Fruit fly (Drosophila melanogaster) whole organism, embryonic: ENCODE results near the gene Upf1.
A peak's percentile ranks its signal among the peaks of the same experiment; 100 is the strongest.

ENCODE experiments used
- B-H2 ChIP-seq: fragments of 200-800 bp; sonication (Bioruptor generic); optimal IDR thresholded peaks from 2 replicates; lab custom pipeline; 2018; ENCODE audit warnings: missing biosample characterization, mild to moderate bottlenecking, missing genetic modification characterization
- Bgb ChIP-seq: fragments of 200-800 bp; sonication (Bioruptor generic); IDR thresholded peaks from 2 replicates; pipeline ENCODE4 v1.3.6; 2022; ENCODE audit warnings: missing biosample characterization, missing genetic modification characterization; ENCODE audit not compliant: partially characterized antibody
- Blimp-1 ChIP-seq: fragments of 200-800 bp; sonication (Bioruptor generic); optimal IDR thresholded peaks from 3 replicates; lab custom pipeline; 2018; ENCODE audit warnings: missing biosample characterization, missing genetic modification characterization, mild to moderate bottlenecking, moderate library complexity, missing genetic modification reagents
- CG10565 ChIP-seq: fragments of 200-800 bp; sonication (Bioruptor generic); optimal IDR thresholded peaks from 3 replicates; lab custom pipeline; 2016; ENCODE audit warnings: missing biosample characterization, mild to moderate bottlenecking, missing genetic modification characterization
- CG11085 ChIP-seq: fragments of 200-800 bp; sonication (Bioruptor generic); IDR thresholded peaks from 2 replicates; pipeline ENCODE4 v1.3.6; 2022; ENCODE audit warnings: missing biosample characterization, missing genetic modification characterization
- CG12155 ChIP-seq: fragments of 200-800 bp; sonication (Bioruptor generic); optimal IDR thresholded peaks from 3 replicates; lab custom pipeline; 2016; ENCODE audit warnings: missing biosample characterization, missing genetic modification characterization
- CG12659 ChIP-seq: fragments of 200-800 bp; sonication (Bioruptor generic); optimal IDR thresholded peaks from 3 replicates; lab custom pipeline; 2017; ENCODE audit warnings: mild to moderate bottlenecking, missing biosample characterization, missing genetic modification reagents, missing genetic modification characterization
- CG15514 ChIP-seq: fragments of 200-800 bp; sonication (Bioruptor generic); optimal IDR thresholded peaks from 3 replicates; lab custom pipeline; 2017; ENCODE audit warnings: missing biosample characterization, missing genetic modification characterization, mild to moderate bottlenecking, moderate library complexity, missing genetic modification reagents
- CG17385 ChIP-seq: fragments of 200-800 bp; sonication (Bioruptor generic); optimal IDR thresholded peaks from 3 replicates; lab custom pipeline; 2018; ENCODE audit warnings: missing biosample characterization, mild to moderate bottlenecking, missing genetic modification characterization
- CG18011 ChIP-seq: fragments of 200-800 bp; sonication (Bioruptor generic); optimal IDR thresholded peaks from 2 replicates; lab custom pipeline; 2017; ENCODE audit warnings: missing biosample characterization, missing genetic modification characterization, mild to moderate bottlenecking, moderate library complexity, missing genotype
- CG1832 ChIP-seq: fragments of 200-800 bp; sonication (Bioruptor generic); optimal IDR thresholded peaks from 2 replicates; lab custom pipeline; 2017; ENCODE audit warnings: missing biosample characterization, mild to moderate bottlenecking, missing genetic modification characterization, inconsistent platforms
- CG18476 ChIP-seq: fragments of 200-800 bp; sonication (Bioruptor generic); optimal IDR thresholded peaks from 2 replicates; lab custom pipeline; 2016; ENCODE audit warnings: missing biosample characterization, mild to moderate bottlenecking, missing genetic modification characterization
- CG31224 ChIP-seq: fragments of 200-800 bp; sonication (Bioruptor generic); IDR thresholded peaks from 2 replicates; pipeline ENCODE4 v1.3.6; 2022; ENCODE audit warnings: missing biosample characterization, missing genetic modification characterization
- CG31388 ChIP-seq: fragments of 200-800 bp; sonication (Bioruptor generic); optimal IDR thresholded peaks from 2 replicates; lab custom pipeline; 2016; ENCODE audit warnings: missing biosample characterization, missing genetic modification characterization
- CG3281 ChIP-seq: fragments of 200-800 bp; sonication (Bioruptor generic); optimal IDR thresholded peaks from 3 replicates; lab custom pipeline; 2017; ENCODE audit warnings: missing biosample characterization, mild to moderate bottlenecking, missing genetic modification characterization
- CG33557 ChIP-seq: fragments of 200-800 bp; sonication (Bioruptor generic); optimal IDR thresholded peaks from 2 replicates; lab custom pipeline; 2019; ENCODE audit warnings: missing biosample characterization, mild to moderate bottlenecking, missing genetic modification characterization, moderate library complexity
- CG3847 ChIP-seq: fragments of 200-800 bp; sonication (Bioruptor generic); IDR thresholded peaks from 2 replicates; pipeline ENCODE4 v1.3.6; 2022; ENCODE audit warnings: missing biosample characterization, missing genetic modification characterization
- CG4328 ChIP-seq: fragments of 200-800 bp; sonication (Bioruptor generic); optimal IDR thresholded peaks from 3 replicates; lab custom pipeline; 2017; ENCODE audit warnings: missing biosample characterization, missing genetic modification reagents, missing genetic modification characterization
- CG4730 ChIP-seq: fragments of 200-800 bp; sonication (Bioruptor generic); IDR thresholded peaks from 2 replicates; pipeline ENCODE4 v1.3.6; 2022; ENCODE audit warnings: missing biosample characterization, missing genetic modification characterization
- CG4820 ChIP-seq: fragments of 200-800 bp; sonication (Bioruptor generic); optimal IDR thresholded peaks from 3 replicates; lab custom pipeline; 2016; ENCODE audit warnings: missing biosample characterization, missing genetic modification characterization
- CG6683 ChIP-seq: fragments of 200-800 bp; sonication (Bioruptor generic); optimal IDR thresholded peaks from 2 replicates; lab custom pipeline; 2017; ENCODE audit warnings: missing biosample characterization, mild to moderate bottlenecking, missing genetic modification characterization, missing genetic modification reagents
- CG6689 ChIP-seq: fragments of 200-800 bp; sonication (Bioruptor generic); IDR thresholded peaks from 2 replicates; pipeline ENCODE4 v1.3.6; 2022; ENCODE audit warnings: missing biosample characterization, missing genetic modification characterization
- Dad ChIP-seq: fragments of 200-800 bp; sonication (Bioruptor generic); optimal IDR thresholded peaks from 3 replicates; lab custom pipeline; 2016; ENCODE audit warnings: missing biosample characterization, missing genetic modification characterization
- ERR ChIP-seq: fragments of 200-800 bp; sonication (Bioruptor generic); optimal IDR thresholded peaks from 2 replicates; lab custom pipeline; 2016; ENCODE audit warnings: missing biosample characterization, missing genetic modification characterization
- H15 ChIP-seq: fragments of 200-800 bp; sonication (Bioruptor generic); IDR thresholded peaks from 3 replicates; pipeline ENCODE4 v1.3.6; 2022; ENCODE audit warnings: missing biosample characterization, missing genetic modification characterization
- HHEX ChIP-seq: fragments of 200-800 bp; sonication (Bioruptor generic); optimal IDR thresholded peaks from 3 replicates; lab custom pipeline; 2017; ENCODE audit warnings: missing biosample characterization, mild to moderate bottlenecking, missing genetic modification characterization, missing genetic modification reagents
- Hand ChIP-seq: fragments of 200-800 bp; sonication (Bioruptor generic); optimal IDR thresholded peaks from 2 replicates; lab custom pipeline; 2017; ENCODE audit warnings: mild to moderate bottlenecking, missing biosample characterization, missing genetic modification reagents, missing genetic modification characterization
- Scr ChIP-seq: fragments of 200-800 bp; sonication (Bioruptor generic); IDR thresholded peaks from 2 replicates; pipeline ENCODE4 v1.3.6; 2022; ENCODE audit warnings: missing biosample characterization, missing genetic modification characterization; ENCODE audit not compliant: partially characterized antibody
- Sry-δ ChIP-seq: fragments of 200-800 bp; sonication (Bioruptor generic); optimal IDR thresholded peaks from 2 replicates; lab custom pipeline; 2016; ENCODE audit warnings: missing biosample characterization, missing genetic modification characterization
- TFAM ChIP-seq: fragments of 200-800 bp; sonication (Bioruptor generic); optimal IDR thresholded peaks from 2 replicates; lab custom pipeline; 2017; ENCODE audit warnings: missing biosample characterization, missing genetic modification characterization, inconsistent platforms
- Tbp ChIP-seq: fragments of >200 bp; optimal IDR thresholded peaks from 2 replicates; lab custom pipeline; 2018; ENCODE audit warnings: missing biosample characterization, missing genetic modification characterization
- Xrp1 ChIP-seq: fragments of 200-800 bp; sonication (Bioruptor generic); IDR thresholded peaks from 2 replicates; pipeline ENCODE4 v1.3.6; 2022; ENCODE audit warnings: missing biosample characterization, missing genetic modification characterization
- disco-r ChIP-seq: fragments of 200-800 bp; sonication (Bioruptor generic); optimal IDR thresholded peaks from 2 replicates; lab custom pipeline; 2016; ENCODE audit warnings: missing biosample characterization, missing genetic modification characterization
- gt ChIP-seq: fragments of 200-800 bp; sonication (Bioruptor generic); IDR thresholded peaks from 2 replicates; pipeline ENCODE4 v1.3.6; 2022; ENCODE audit warnings: missing biosample characterization, missing genetic modification characterization
- hb ChIP-seq: fragments of 200-800 bp; sonication (Bioruptor generic); IDR thresholded peaks from 3 replicates; pipeline ENCODE4 v1.3.6; 2022; ENCODE audit warnings: missing biosample characterization, missing genetic modification characterization; ENCODE audit not compliant: partially characterized antibody
- her ChIP-seq: fragments of 200-800 bp; sonication (Bioruptor generic); optimal IDR thresholded peaks from 2 replicates; lab custom pipeline; 2016; ENCODE audit warnings: missing biosample characterization, missing genetic modification characterization
- ind ChIP-seq: fragments of 200-800 bp; sonication (Bioruptor generic); optimal IDR thresholded peaks from 3 replicates; lab custom pipeline; 2016; ENCODE audit warnings: missing biosample characterization, missing genetic modification characterization
- knrl ChIP-seq: fragments of 200-800 bp; sonication (Bioruptor generic); IDR thresholded peaks from 3 replicates; pipeline ENCODE4 v1.3.6; 2022; ENCODE audit warnings: missing biosample characterization, missing genetic modification characterization; ENCODE audit not compliant: partially characterized antibody
- nerfin-1 ChIP-seq: fragments of 200-800 bp; sonication (Bioruptor generic); optimal IDR thresholded peaks from 3 replicates; lab custom pipeline; 2019; ENCODE audit warnings: missing biosample characterization, mild to moderate bottlenecking, missing genetic modification characterization, moderate library complexity
- nmo ChIP-seq: fragments of 200-800 bp; sonication (Bioruptor generic); optimal IDR thresholded peaks from 2 replicates; lab custom pipeline; 2018; ENCODE audit warnings: missing biosample characterization, mild to moderate bottlenecking, missing genetic modification characterization, moderate library complexity
- nom ChIP-seq: fragments of 200-800 bp; sonication (Bioruptor generic); optimal IDR thresholded peaks from 2 replicates; lab custom pipeline; 2017; ENCODE audit warnings: missing biosample characterization, missing genetic modification characterization, mild to moderate bottlenecking, moderate library complexity, missing genetic modification reagents
- odd ChIP-seq: fragments of 200-800 bp; sonication (Bioruptor generic); optimal IDR thresholded peaks from 2 replicates; lab custom pipeline; 2017; ENCODE audit warnings: missing biosample characterization, mild to moderate bottlenecking, missing genetic modification characterization
- pum ChIP-seq: fragments of 200-800 bp; sonication (Bioruptor generic); optimal IDR thresholded peaks from 2 replicates; lab custom pipeline; 2016; ENCODE audit warnings: missing biosample characterization, missing genetic modification characterization
- pzg ChIP-seq: fragments of 200-800 bp; sonication (Bioruptor generic); optimal IDR thresholded peaks from 3 replicates; lab custom pipeline; 2018; ENCODE audit warnings: missing biosample characterization, mild to moderate bottlenecking, missing genetic modification characterization, moderate library complexity
- scrt ChIP-seq: fragments of 200-800 bp; sonication (Bioruptor generic); optimal IDR thresholded peaks from 2 replicates; lab custom pipeline; 2018; ENCODE audit warnings: missing biosample characterization, mild to moderate bottlenecking, missing genetic modification characterization, moderate library complexity
- sens ChIP-seq: fragments of 200-800 bp; sonication (Bioruptor generic); peaks from one replicate; lab custom pipeline; 2016; ENCODE audit warnings: missing biosample characterization, missing genetic modification characterization
- slou ChIP-seq: fragments of 200-800 bp; sonication (Bioruptor generic); optimal IDR thresholded peaks from 3 replicates; lab custom pipeline; 2016; ENCODE audit warnings: missing biosample characterization, missing genetic modification characterization
- zen2 ChIP-seq: fragments of 200-800 bp; sonication (Bioruptor generic); IDR thresholded peaks from 3 replicates; pipeline ENCODE4 v1.3.6; 2022; ENCODE audit warnings: missing biosample characterization, missing genetic modification characterization; ENCODE audit not compliant: partially characterized antibody
- zfh1 ChIP-seq: fragments of 200-800 bp; sonication (Bioruptor generic); IDR thresholded peaks from 3 replicates; pipeline ENCODE4 v1.3.6; 2022; ENCODE audit warnings: missing biosample characterization, missing genetic modification characterization
- zfh2 ChIP-seq: fragments of 200-800 bp; sonication (Bioruptor generic); optimal IDR thresholded peaks from 2 replicates; lab custom pipeline; 2016; ENCODE audit warnings: missing biosample characterization, missing genetic modification characterization

Gene Upf1

DNA sequence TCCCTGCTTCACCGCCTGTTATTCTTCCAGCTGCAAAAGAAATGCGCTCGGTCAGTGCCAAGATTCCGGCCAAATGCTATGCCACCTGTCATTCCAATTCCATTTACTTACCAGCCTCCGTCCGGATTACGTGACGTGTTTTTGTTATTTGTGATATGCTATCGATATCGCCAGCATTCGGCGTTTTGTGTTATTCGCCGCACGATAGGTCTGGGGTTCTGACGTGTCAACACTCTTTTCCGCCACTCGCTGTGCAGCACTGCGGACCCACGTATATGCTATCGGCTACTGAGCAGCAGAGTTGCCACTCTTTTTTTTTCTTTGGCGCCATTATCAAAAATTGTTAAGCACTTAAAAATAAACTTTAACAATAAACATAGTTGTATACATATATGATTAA, 52.9 kb downstream of the Upf1 start, which contains the start of gene p24-1 (continued):
- TF ChIP-seq gt, result no peak
- peak; percentile 27 for TF ChIP-seq CG18476 (GFP tag; lab: Kevin White, UChicago)
- no peak for TF ChIP-seq scrt
- TF ChIP-seq her (GFP tag; lab: Kevin White, UChicago), result peak; percentile 66
- TF ChIP-seq disco-r (GFP tag; lab: Kevin White, UChicago), result peak; percentile 11
- peak; percentile 38 for TF ChIP-seq odd (GFP tag; lab: Kevin White, UChicago)
- TF ChIP-seq Sry-δ (GFP tag; lab: Kevin White, UChicago), result peak; percentile 87
- peak; percentile 67 for TF ChIP-seq CG12659 (GFP tag; lab: Kevin White, UChicago)
- no peak for TF ChIP-seq CG4328 (GFP tag; lab: Kevin White, UChicago)
- peak; percentile 60; the same call in 1 of the 3 replicates for TF ChIP-seq zen2 (GFP tag; lab: Robert Waterston, UW)
- peak; percentile 70 for TF ChIP-seq B-H2
- peak; percentile 85 for TF ChIP-seq knrl (GFP tag; lab: Robert Waterston, UW)
- TF ChIP-seq CG31388 (GFP tag; lab: Kevin White, UChicago), result no peak
- peak; percentile 59 for TF ChIP-seq ERR (GFP tag; lab: Kevin White, UChicago)
- no peak for TF ChIP-seq CG10565
- no peak for TF ChIP-seq CG6689 (GFP tag; lab: Robert Waterston, UW)
- no peak for TF ChIP-seq CG4730 (GFP tag; lab: Robert Waterston, UW)
- peak; percentile 18 for TF ChIP-seq nom (GFP tag; lab: Kevin White, UChicago)
- TF ChIP-seq zfh2 (GFP tag; lab: Kevin White, UChicago), result peak; percentile 76
- no peak for TF ChIP-seq Hand (GFP tag; lab: Kevin White, UChicago)
- peak; percentile 73 for TF ChIP-seq CG12155 (GFP tag; lab: Kevin White, UChicago)
- TF ChIP-seq TFAM (GFP tag; lab: Kevin White, UChicago), result no peak
- TF ChIP-seq H15 (GFP tag; lab: Robert Waterston, UW), result peak; percentile 13; the same call in 1 of the 3 replicates
- TF ChIP-seq CG15514 (GFP tag; lab: Kevin White, UChicago), result peak; percentile 86
- TF ChIP-seq hb (GFP tag; lab: Robert Waterston, UW), result peak; percentile 75
- TF ChIP-seq CG1832 (GFP tag; lab: Kevin White, UChicago), result no peak
- TF ChIP-seq pzg (GFP tag; lab: Kevin White, UChicago), result peak; percentile 94
- TF ChIP-seq ind (GFP tag; lab: Kevin White, UChicago), result peak; percentile 37
- peak; percentile 13 for TF ChIP-seq CG4820 (GFP tag; lab: Kevin White, UChicago)
- no peak for TF ChIP-seq CG6683 (GFP tag; lab: Kevin White, UChicago)
- TF ChIP-seq CG33557, result peak; percentile 7
- peak; percentile 35; the same call in 1 of the 2 replicates for TF ChIP-seq Xrp1
- peak; percentile 67 for TF ChIP-seq sens (GFP tag; lab: Kevin White, UChicago)
- no peak for TF ChIP-seq slou (GFP tag; lab: Kevin White, UChicago)
- no peak; the same call in 2 of the 3 replicates for TF ChIP-seq zfh1 (GFP tag; lab: Robert Waterston, UW)
- TF ChIP-seq CG11085, result peak; percentile 35; the same call in 1 of the 2 replicates
- TF ChIP-seq pum (GFP tag; lab: Kevin White, UChicago), result peak; percentile 28
- peak; percentile 85 for TF ChIP-seq Scr (GFP tag; lab: Robert Waterston, UW)
- peak; percentile 87 for TF ChIP-seq CG3847 (GFP tag; lab: Robert Waterston, UW)
- peak; percentile 32 for TF ChIP-seq nmo (GFP tag; lab: Kevin White, UChicago)
- no peak for TF ChIP-seq Blimp-1 (GFP tag; lab: Kevin White, UChicago)
- peak; percentile 25 for TF ChIP-seq HHEX (GFP tag; lab: Kevin White, UChicago)
- peak; percentile 4 for TF ChIP-seq nerfin-1 (tag; lab: Kevin White, UChicago)
- no peak for TF ChIP-seq Tbp (GFP tag; lab: Kevin White, UChicago)
- peak; percentile 93 for TF ChIP-seq Bgb
- no peak for TF ChIP-seq CG31224 (GFP tag; lab: Robert Waterston, UW)
- TF ChIP-seq CG18011 (GFP tag; lab: Kevin White, UChicago), result peak; percentile 18
- peak; percentile 22 for TF ChIP-seq CG3281 (GFP tag; lab: Kevin White, UChicago)
- peak; percentile 8 for TF ChIP-seq CG17385 (GFP tag; lab: Kevin White, UChicago)
- TF ChIP-seq Dad, result peak; percentile 52
